Fruit fly (Drosophila melanogaster) whole organism, embryonic: ENCODE results near the gene CG31157.

Source experiments
- ATbp ChIP-seq: fragments of 200-800 bp; sonication (Bioruptor generic); optimal IDR thresholded peaks from 2 replicates; lab custom pipeline; 2017; ENCODE audit warnings: missing biosample characterization, mild to moderate bottlenecking, missing genetic modification characterization, missing genetic modification reagents
- Bgb ChIP-seq: fragments of 200-800 bp; sonication (Bioruptor generic); IDR thresholded peaks from 2 replicates; pipeline ENCODE4 v1.3.6; 2022; ENCODE audit warnings: missing biosample characterization, missing genetic modification characterization; ENCODE audit not compliant: partially characterized antibody
- CG11456 ChIP-seq: fragments of 200-800 bp; sonication (Bioruptor generic); IDR thresholded peaks from 3 replicates; pipeline ENCODE4 v1.3.6; 2022; ENCODE audit warnings: missing biosample characterization, missing genetic modification characterization
- CG11560 ChIP-seq: fragments of 200-800 bp; sonication (Bioruptor generic); IDR thresholded peaks from 3 replicates; pipeline ENCODE4 v1.3.6; 2022; ENCODE audit warnings: missing biosample characterization, missing genetic modification characterization
- CG12219 ChIP-seq: fragments of 200-800 bp; sonication (Bioruptor generic); optimal IDR thresholded peaks from 3 replicates; lab custom pipeline; 2018; ENCODE audit warnings: missing biosample characterization, mild to moderate bottlenecking, missing genetic modification characterization
- CG13624 ChIP-seq: fragments of 200-800 bp; sonication (Bioruptor generic); optimal IDR thresholded peaks from 2 replicates; lab custom pipeline; 2016; ENCODE audit warnings: missing biosample characterization, missing genetic modification characterization
- CG14441 ChIP-seq: fragments of 200-800 bp; sonication (Bioruptor generic); IDR thresholded peaks from 2 replicates; pipeline ENCODE4 v1.3.6; 2022; ENCODE audit warnings: missing biosample characterization, missing genetic modification characterization
- CG1603 ChIP-seq: fragments of 200-800 bp; sonication (Bioruptor generic); optimal IDR thresholded peaks from 2 replicates; lab custom pipeline; 2019; ENCODE audit warnings: missing biosample characterization, mild to moderate bottlenecking, missing genetic modification characterization, moderate library complexity
- CG17359 ChIP-seq: fragments of 200-800 bp; sonication (Bioruptor generic); optimal IDR thresholded peaks from 3 replicates; lab custom pipeline; 2018; ENCODE audit warnings: missing biosample characterization, mild to moderate bottlenecking, missing genetic modification characterization, moderate library complexity
- CG2678 ChIP-seq: fragments of 200-800 bp; sonication (Bioruptor generic); optimal IDR thresholded peaks from 3 replicates; lab custom pipeline; 2019; ENCODE audit warnings: missing biosample characterization, mild to moderate bottlenecking, missing genetic modification characterization, moderate library complexity
- CG2712 ChIP-seq: fragments of 200-800 bp; optimal IDR thresholded peaks from 3 replicates; lab custom pipeline; 2019; ENCODE audit warnings: missing biosample characterization, mild to moderate bottlenecking, missing genetic modification characterization, moderate library complexity
- CG5953 ChIP-seq: fragments of 200-800 bp; sonication (Bioruptor generic); IDR thresholded peaks from 2 replicates; pipeline ENCODE4 v1.3.6; 2022; ENCODE audit warnings: missing biosample characterization, missing genetic modification characterization
- CG6254 ChIP-seq: fragments of 200-800 bp; sonication (Bioruptor generic); optimal IDR thresholded peaks from 3 replicates; lab custom pipeline; 2017; ENCODE audit warnings: mild to moderate bottlenecking, missing biosample characterization, missing genetic modification reagents, missing genetic modification characterization
- CG7987 ChIP-seq: fragments of 200-800 bp; sonication (Bioruptor generic); optimal IDR thresholded peaks from 2 replicates; lab custom pipeline; 2018; ENCODE audit warnings: missing biosample characterization, mild to moderate bottlenecking, missing genetic modification characterization, moderate library complexity
- CG8290 ChIP-seq, 3 experiments: fragments of 200-800 bp; sonication (Bioruptor generic); optimal IDR thresholded peaks; 2 replicates each; lab custom pipeline; 2016 to 2019; ENCODE audit warnings: missing biosample characterization in 3 of 3, missing genetic modification characterization in 3 of 3, mild to moderate bottlenecking in 2 of 3, moderate library complexity in 1 of 3
- CG8924 ChIP-seq: fragments of 200-800 bp; optimal IDR thresholded peaks from 3 replicates; lab custom pipeline; 2019; ENCODE audit warnings: missing biosample characterization, mild to moderate bottlenecking, missing genetic modification characterization, moderate library complexity
- CG9215 ChIP-seq: fragments of 200-800 bp; sonication (Bioruptor generic); IDR thresholded peaks from 2 replicates; pipeline ENCODE4 v1.3.6; 2022; ENCODE audit warnings: missing biosample characterization, missing genetic modification characterization
- CG9932 ChIP-seq: fragments of 200-800 bp; sonication (Bioruptor generic); IDR thresholded peaks from 2 replicates; pipeline ENCODE4 v1.3.6; 2022; ENCODE audit warnings: missing biosample characterization, missing genetic modification characterization
- D19A ChIP-seq: fragments of 200-800 bp; optimal IDR thresholded peaks from 3 replicates; lab custom pipeline; 2019; ENCODE audit warnings: missing biosample characterization, mild to moderate bottlenecking, missing genetic modification characterization, moderate library complexity
- Drgx ChIP-seq: fragments of 200-800 bp; sonication (Bioruptor generic); IDR thresholded peaks from 2 replicates; pipeline ENCODE4 v1.3.6; 2022; ENCODE audit warnings: missing biosample characterization, missing genetic modification characterization
- Fer1 ChIP-seq: fragments of 200-800 bp; sonication (Bioruptor generic); optimal IDR thresholded peaks from 2 replicates; lab custom pipeline; 2017; ENCODE audit warnings: missing biosample characterization, mild to moderate bottlenecking, missing genetic modification characterization
- HLHmδ ChIP-seq: fragments of 200-800 bp; sonication (Bioruptor generic); optimal IDR thresholded peaks from 2 replicates; lab custom pipeline; 2018; ENCODE audit warnings: missing biosample characterization, mild to moderate bottlenecking, missing genetic modification characterization, moderate library complexity
- Hr51 ChIP-seq, 2 experiments: fragments of 200-800 bp; sonication (Bioruptor generic); optimal IDR thresholded peaks; 2 replicates in 1 of 2; 3 replicates in 1 of 2; lab custom pipeline; 2016 to 2018; ENCODE audit warnings: missing biosample characterization in 2 of 2, missing genetic modification characterization in 2 of 2, mild to moderate bottlenecking in 1 of 2, moderate library complexity in 1 of 2
- Hsf ChIP-seq: fragments of 200-800 bp; sonication (Bioruptor generic); optimal IDR thresholded peaks from 3 replicates; lab custom pipeline; 2016; ENCODE audit warnings: missing biosample characterization, missing genetic modification characterization
- Lpt ChIP-seq: fragments of >200 bp; optimal IDR thresholded peaks from 2 replicates; lab custom pipeline; 2018; ENCODE audit warnings: missing biosample characterization, missing genetic modification characterization
- NFAT ChIP-seq: fragments of 200-800 bp; sonication (Bioruptor generic); IDR thresholded peaks from 2 replicates; pipeline ENCODE4 v1.3.6; 2022; ENCODE audit warnings: missing biosample characterization, missing genetic modification characterization
- Oaz ChIP-seq: fragments of 200-800 bp; sonication (Bioruptor generic); IDR thresholded peaks from 2 replicates; pipeline ENCODE4 v1.3.6; 2022; ENCODE audit warnings: missing biosample characterization, missing genetic modification characterization
- Rfx ChIP-seq: fragments of 200-800 bp; sonication (Bioruptor generic); IDR thresholded peaks from 2 replicates; pipeline ENCODE4 v1.3.6; 2022; ENCODE audit warnings: missing biosample characterization, missing genetic modification characterization
- Stat92E ChIP-seq, 3 experiments: fragments of >200 bp in 2 of 3; fragments of 200-800 bp in 1 of 3; sonication (Bioruptor generic) in 1 of 3; optimal IDR thresholded peaks; 2 replicates each; lab custom pipeline; 2017 to 2019; ENCODE audit warnings: missing biosample characterization in 3 of 3, missing genetic modification characterization in 3 of 3, mild to moderate bottlenecking in 1 of 3, moderate library complexity in 1 of 3
- Usf ChIP-seq: fragments of 200-800 bp; sonication (Bioruptor generic); optimal IDR thresholded peaks from 2 replicates; lab custom pipeline; 2017; ENCODE audit warnings: missing genotype, missing biosample characterization, missing genetic modification characterization
- Xbp1 ChIP-seq: fragments of 200-800 bp; sonication (Bioruptor generic); optimal IDR thresholded peaks from 3 replicates; lab custom pipeline; 2016; ENCODE audit warnings: missing biosample characterization, mild to moderate bottlenecking, missing genetic modification characterization
- ara ChIP-seq: fragments of 200-800 bp; sonication (Bioruptor generic); IDR thresholded peaks from 2 replicates; pipeline ENCODE4 v1.3.6; 2022; ENCODE audit warnings: missing biosample characterization, missing genetic modification characterization
- chinmo ChIP-seq: fragments of 200-800 bp; sonication (Bioruptor generic); IDR thresholded peaks from 4 replicates; pipeline ENCODE4 v1.3.6; 2022; ENCODE audit warnings: missing biosample characterization, missing genetic modification characterization; ENCODE audit not compliant: partially characterized antibody
- cwo ChIP-seq: fragments of 200-800 bp; sonication (Bioruptor generic); optimal IDR thresholded peaks from 3 replicates; lab custom pipeline; 2017; ENCODE audit warnings: missing biosample characterization, missing genetic modification characterization, mild to moderate bottlenecking, moderate library complexity, missing genetic modification reagents
- dm ChIP-seq: fragments of 200-800 bp; sonication (Bioruptor generic); optimal IDR thresholded peaks from 3 replicates; lab custom pipeline; 2016; ENCODE audit warnings: missing biosample characterization, missing genetic modification characterization
- dmrt99B ChIP-seq: fragments of 200-800 bp; sonication (Bioruptor generic); optimal IDR thresholded peaks from 2 replicates; lab custom pipeline; 2018; ENCODE audit warnings: missing biosample characterization, mild to moderate bottlenecking, missing genetic modification characterization, moderate library complexity
- exex ChIP-seq: fragments of 200-800 bp; sonication (Bioruptor generic); optimal IDR thresholded peaks from 4 replicates; lab custom pipeline; 2018; ENCODE audit warnings: missing biosample characterization, mild to moderate bottlenecking, missing genetic modification characterization, moderate library complexity
- gce ChIP-seq: fragments of 200-800 bp; sonication (Bioruptor generic); IDR thresholded peaks from 3 replicates; pipeline ENCODE4 v1.3.6; 2022; ENCODE audit warnings: missing biosample characterization, missing genetic modification characterization
- lab ChIP-seq: fragments of 200-800 bp; sonication (Bioruptor generic); optimal IDR thresholded peaks from 3 replicates; lab custom pipeline; 2017; ENCODE audit warnings: missing biosample characterization, missing genetic modification characterization, mild to moderate bottlenecking, moderate library complexity, missing genetic modification reagents
- nerfin-1 ChIP-seq: fragments of 200-800 bp; sonication (Bioruptor generic); optimal IDR thresholded peaks from 3 replicates; lab custom pipeline; 2019; ENCODE audit warnings: missing biosample characterization, mild to moderate bottlenecking, missing genetic modification characterization, moderate library complexity
- nom ChIP-seq: fragments of 200-800 bp; sonication (Bioruptor generic); optimal IDR thresholded peaks from 2 replicates; lab custom pipeline; 2017; ENCODE audit warnings: missing biosample characterization, missing genetic modification characterization, mild to moderate bottlenecking, moderate library complexity, missing genetic modification reagents
- pan ChIP-seq, 4 experiments: fragments of >200 bp in 3 of 4; fragments of 200-800 bp in 1 of 4; sonication (Bioruptor generic) in 1 of 4; optimal IDR thresholded peaks in 3 of 4; IDR thresholded peaks in 1 of 4; 2 replicates each; pipeline versions ENCODE4 v1.3.6 to Lab custom; 2017 to 2022; ENCODE audit warnings: missing biosample characterization in 2 of 4, missing genetic modification characterization in 2 of 4, mixed read lengths in 1 of 4
- phol ChIP-seq: fragments of 200-800 bp; sonication (Bioruptor generic); optimal IDR thresholded peaks from 3 replicates; lab custom pipeline; 2018; ENCODE audit warnings: missing biosample characterization, mild to moderate bottlenecking, missing genetic modification characterization, moderate library complexity
- prd ChIP-seq, 3 experiments: fragments of >200 bp in 2 of 3; fragments of 200-800 bp in 1 of 3; sonication (Bioruptor generic) in 1 of 3; optimal IDR thresholded peaks in 2 of 3; IDR thresholded peaks in 1 of 3; 2 replicates in 2 of 3; 3 replicates in 1 of 3; pipeline versions ENCODE4 v1.3.6 to Lab custom; 2017 to 2022; ENCODE audit warnings: missing biosample characterization in 1 of 3, missing genetic modification characterization in 1 of 3
- sens ChIP-seq: fragments of 200-800 bp; sonication (Bioruptor generic); peaks from one replicate; lab custom pipeline; 2016; ENCODE audit warnings: missing biosample characterization, missing genetic modification characterization
- twi ChIP-seq: fragments of 200-800 bp; optimal IDR thresholded peaks from 2 replicates; lab custom pipeline; 2019; ENCODE audit warnings: missing biosample characterization, mild to moderate bottlenecking, missing genetic modification characterization, moderate library complexity

Gene CG31157

dm6 chr3R:13014168-13014881 is 33.2 kb upstream of the CG31157 start:
- TF ChIP-seq dmrt99B (tag; lab: Kevin White, UChicago) (peak; percentile 27), ATbp (GFP tag; lab: Kevin White, UChicago) (no peak), D19A (tag; lab: Kevin White, UChicago) (peak; percentile 55), CG14441 (GFP tag; lab: Robert Waterston, UW) (0 out of 2 replicates have a peak, but pooled peaks have one; percentile 35), Xbp1 (peak; percentile 0), nerfin-1 (tag; lab: Kevin White, UChicago) (no peak), sens (GFP tag; lab: Kevin White, UChicago) (peak; percentile 40), prd (optimal IDR thresholded peaks at IDR 0.05; lab: Kevin White, UChicago) (no peak), prd (GFP tag; IDR thresholded peaks at IDR 0.05; lab: Robert Waterston, UW) (peak; percentile 56; the same call in 2 of the 3 replicates), phol (tag; lab: Kevin White, UChicago) (peak; percentile 7), CG6254 (GFP tag; lab: Kevin White, UChicago) (no peak), Hr51 (GFP tag; optimal IDR thresholded peaks at IDR 0.05; lab: Kevin White, UChicago) (peak in 1 of 2 experiments; percentile 30), Bgb (GFP tag; lab: Robert Waterston, UW) (no peak), Usf (no peak), Hsf (peak; percentile 8), CG11456 (GFP tag; lab: Robert Waterston, UW) (no peak), ara (GFP tag; lab: Robert Waterston, UW) (0 out of 2 replicates have a peak, but pooled peaks have one; percentile 33), Stat92E (GFP tag; optimal IDR thresholded peaks at IDR 0.05; lab: Kevin White, UChicago) (peak in 1 of 3 experiments; percentile 20), NFAT (no peak), CG8924 (tag; lab: Kevin White, UChicago) (peak; percentile 3), CG9932 (GFP tag; lab: Robert Waterston, UW) (peak; percentile 42), pan (optimal IDR thresholded peaks at IDR 0.05; lab: Kevin White, UChicago) (no peak), pan (GFP tag; optimal IDR thresholded peaks at IDR 0.05 in 1 of 2, IDR thresholded peaks at IDR 0.05 in 1 of 2) (peak in 1 of 2 experiments; percentile 49), exex (no peak), Oaz (no peak), CG12219 (no peak), Lpt (no peak), gce (GFP tag; lab: Robert Waterston, UW) (no peak), CG5953 (no peak), CG17359 (tag; lab: Kevin White, UChicago) (peak; percentile 21), lab (peak; percentile 5), Rfx (peak; percentile 43), chinmo (GFP tag; lab: Robert Waterston, UW) (no peak), CG2712 (tag; lab: Kevin White, UChicago) (peak; percentile 1), HLHmδ (no peak), dm (GFP tag; lab: Kevin White, UChicago) (no peak), CG11560 (tag; lab: Robert Waterston, UW) (no peak), CG1603 (peak; percentile 33), CG9215 (GFP tag; lab: Robert Waterston, UW) (peak; percentile 26; the same call in 1 of the 2 replicates), nom (GFP tag; lab: Kevin White, UChicago) (no peak), CG13624 (GFP tag; lab: Kevin White, UChicago) (peak; percentile 20), CG2678 (peak; percentile 20), CG7987 (GFP tag; lab: Kevin White, UChicago) (no peak), CG8290 (GFP tag; optimal IDR thresholded peaks at IDR 0.05; lab: Kevin White, UChicago) (no peak), CG8290 (tag; optimal IDR thresholded peaks at IDR 0.05; lab: Kevin White, UChicago) (peak in 1 of 2 experiments; percentile 41), Fer1 (no peak), cwo (GFP tag; lab: Kevin White, UChicago) (peak; percentile 13), Drgx (GFP tag; lab: Robert Waterston, UW) (peak; percentile 55), twi (tag; lab: Kevin White, UChicago) (peak; percentile 37)
